Fruit fly (Drosophila melanogaster): ENCODE measurements around the gene Ca-beta.

DNA sequence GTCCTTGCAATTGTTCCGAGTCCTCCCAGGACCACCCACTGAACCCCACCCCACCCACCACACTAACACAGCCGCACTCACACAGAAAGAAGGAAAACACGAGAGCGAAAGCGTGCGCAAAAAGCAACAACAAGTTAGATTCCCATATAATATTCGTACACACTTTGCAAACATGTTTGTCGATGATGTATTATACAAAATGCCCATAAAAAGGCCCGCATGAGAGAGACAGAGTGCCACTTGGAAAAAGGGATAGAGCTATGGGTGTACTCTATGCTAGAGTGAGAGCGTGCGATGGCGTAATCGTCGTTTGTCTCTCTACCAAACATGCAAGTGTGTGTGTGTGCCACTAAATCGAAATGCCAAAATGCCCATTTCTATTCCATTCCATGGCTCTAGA lies 44.4 kb upstream of the Ca-beta start:
- TF ChIP-seq CTCF (optimal IDR thresholded peaks at IDR 0.05) = no peak
- TF ChIP-seq CG8478 (optimal IDR thresholded peaks at IDR 0.05) = no peak

All from S2 (cell line).